Fruit fly (Drosophila melanogaster) whole organism, embryonic: ENCODE measurements around the gene cnir.

ENCODE experiments used
- ATbp ChIP-seq: fragments of 200-800 bp; sonication (Bioruptor generic); optimal IDR thresholded peaks from 2 replicates; lab custom pipeline; 2017; ENCODE audit warnings: missing biosample characterization, mild to moderate bottlenecking, missing genetic modification characterization, missing genetic modification reagents
- Abd-B ChIP-seq: fragments of 200-800 bp; sonication (Bioruptor generic); optimal IDR thresholded peaks from 2 replicates; lab custom pipeline; 2018; ENCODE audit warnings: missing biosample characterization, mild to moderate bottlenecking, missing genetic modification characterization, moderate library complexity
- Aef1 ChIP-seq: fragments of 200-800 bp; sonication (Bioruptor generic); IDR thresholded peaks from 3 replicates; pipeline ENCODE4 v1.3.6; 2022; ENCODE audit warnings: missing biosample characterization, missing genetic modification characterization
- Antp ChIP-seq: fragments of 200-800 bp; sonication (Bioruptor generic); optimal IDR thresholded peaks from 3 replicates; lab custom pipeline; 2016; ENCODE audit warnings: missing biosample characterization, missing genetic modification characterization
- Atf-2 ChIP-seq: fragments of 200-800 bp; sonication (Bioruptor generic); optimal IDR thresholded peaks from 2 replicates; lab custom pipeline; 2016; ENCODE audit warnings: missing biosample characterization, missing genetic modification characterization
- BtbVII ChIP-seq: fragments of 200-800 bp; sonication (Bioruptor generic); optimal IDR thresholded peaks from 3 replicates; lab custom pipeline; 2017; ENCODE audit warnings: missing biosample characterization, mild to moderate bottlenecking, missing genetic modification characterization
- CG11696 ChIP-seq: fragments of 200-800 bp; sonication (Bioruptor generic); IDR thresholded peaks from 2 replicates; pipeline ENCODE4 v1.3.6; 2022; ENCODE audit warnings: missing biosample characterization, missing genetic modification characterization
- CG13424 ChIP-seq: fragments of 200-800 bp; sonication (Bioruptor generic); optimal IDR thresholded peaks from 2 replicates; lab custom pipeline; 2019; ENCODE audit warnings: missing biosample characterization, mild to moderate bottlenecking, missing genetic modification characterization, moderate library complexity
- CG14441 ChIP-seq: fragments of 200-800 bp; sonication (Bioruptor generic); IDR thresholded peaks from 2 replicates; pipeline ENCODE4 v1.3.6; 2022; ENCODE audit warnings: missing biosample characterization, missing genetic modification characterization
- CG16863 ChIP-seq: fragments of 200-800 bp; sonication (Bioruptor generic); optimal IDR thresholded peaks from 3 replicates; lab custom pipeline; 2016; ENCODE audit warnings: missing biosample characterization, missing genetic modification characterization
- CG17802 ChIP-seq: fragments of 200-800 bp; sonication (Bioruptor generic); optimal IDR thresholded peaks from 2 replicates; lab custom pipeline; 2018; ENCODE audit warnings: missing biosample characterization, mild to moderate bottlenecking, missing genetic modification characterization, moderate library complexity
- CG2889 ChIP-seq: fragments of 200-800 bp; sonication (Bioruptor generic); IDR thresholded peaks from 3 replicates; pipeline ENCODE4 v1.3.6; 2022; ENCODE audit warnings: missing biosample characterization, missing genetic modification characterization
- CG31224 ChIP-seq: fragments of 200-800 bp; sonication (Bioruptor generic); IDR thresholded peaks from 2 replicates; pipeline ENCODE4 v1.3.6; 2022; ENCODE audit warnings: missing biosample characterization, missing genetic modification characterization
- CG34376 ChIP-seq: fragments of 200-800 bp; sonication (Bioruptor generic); optimal IDR thresholded peaks from 2 replicates; lab custom pipeline; 2018; ENCODE audit warnings: missing biosample characterization, mild to moderate bottlenecking, missing genetic modification characterization
- CG4617 ChIP-seq: fragments of 200-800 bp; sonication (Bioruptor generic); optimal IDR thresholded peaks from 3 replicates; lab custom pipeline; 2016; ENCODE audit warnings: missing biosample characterization, missing genetic modification characterization, borderline replicate concordance
- CG4707 ChIP-seq: fragments of 200-800 bp; sonication (Bioruptor generic); optimal IDR thresholded peaks from 2 replicates; lab custom pipeline; 2018; ENCODE audit warnings: missing biosample characterization, mild to moderate bottlenecking, missing genetic modification characterization, moderate library complexity
- CG6175 ChIP-seq: fragments of 200-800 bp; sonication (Bioruptor generic); IDR thresholded peaks from 3 replicates; pipeline ENCODE4 v1.3.6; 2022; ENCODE audit warnings: missing biosample characterization, missing genetic modification characterization
- CG6689 ChIP-seq: fragments of 200-800 bp; sonication (Bioruptor generic); IDR thresholded peaks from 2 replicates; pipeline ENCODE4 v1.3.6; 2022; ENCODE audit warnings: missing biosample characterization, missing genetic modification characterization
- CG7357 ChIP-seq: fragments of 200-800 bp; sonication (Bioruptor generic); IDR thresholded peaks from 3 replicates; pipeline ENCODE4 v1.3.6; 2022; ENCODE audit warnings: missing biosample characterization, missing genetic modification characterization
- CG7372 ChIP-seq: fragments of 200-800 bp; sonication (Bioruptor generic); IDR thresholded peaks from 2 replicates; pipeline ENCODE4 v1.3.6; 2022; ENCODE audit warnings: missing biosample characterization, missing genetic modification characterization
- CG8290 ChIP-seq, 3 experiments: fragments of 200-800 bp; sonication (Bioruptor generic); optimal IDR thresholded peaks; 2 replicates each; lab custom pipeline; 2016 to 2019; ENCODE audit warnings: missing biosample characterization in 3 of 3, missing genetic modification characterization in 3 of 3, mild to moderate bottlenecking in 2 of 3, moderate library complexity in 1 of 3
- Doc2 ChIP-seq: fragments of 200-800 bp; sonication (Bioruptor generic); IDR thresholded peaks from 2 replicates; pipeline ENCODE4 v1.3.6; 2022; ENCODE audit warnings: missing biosample characterization, missing genetic modification characterization
- ERR ChIP-seq: fragments of 200-800 bp; sonication (Bioruptor generic); optimal IDR thresholded peaks from 2 replicates; lab custom pipeline; 2016; ENCODE audit warnings: missing biosample characterization, missing genetic modification characterization
- Fer3 ChIP-seq: fragments of 200-800 bp; sonication (Bioruptor generic); optimal IDR thresholded peaks from 2 replicates; lab custom pipeline; 2018; ENCODE audit warnings: missing biosample characterization, mild to moderate bottlenecking, missing genetic modification characterization, moderate library complexity
- H15 ChIP-seq: fragments of 200-800 bp; sonication (Bioruptor generic); IDR thresholded peaks from 3 replicates; pipeline ENCODE4 v1.3.6; 2022; ENCODE audit warnings: missing biosample characterization, missing genetic modification characterization
- HLH54F ChIP-seq: fragments of 200-800 bp; sonication (Bioruptor generic); optimal IDR thresholded peaks from 3 replicates; lab custom pipeline; 2016; ENCODE audit warnings: missing biosample characterization, missing genetic modification characterization
- Lhr ChIP-seq: fragments of 200-800 bp; sonication (Bioruptor generic); optimal IDR thresholded peaks from 3 replicates; lab custom pipeline; 2017; ENCODE audit warnings: mild to moderate bottlenecking, missing biosample characterization, missing genetic modification reagents, missing genetic modification characterization
- Lpt ChIP-seq: fragments of >200 bp; optimal IDR thresholded peaks from 2 replicates; lab custom pipeline; 2018; ENCODE audit warnings: missing biosample characterization, missing genetic modification characterization
- MESR4 ChIP-seq: fragments of 200-800 bp; sonication (Bioruptor generic); optimal IDR thresholded peaks from 2 replicates; lab custom pipeline; 2018; ENCODE audit warnings: missing biosample characterization, mild to moderate bottlenecking, missing genetic modification characterization, moderate library complexity
- Myb ChIP-seq: fragments of 200-800 bp; sonication (Bioruptor generic); optimal IDR thresholded peaks from 2 replicates; lab custom pipeline; 2016; ENCODE audit warnings: missing biosample characterization, missing genetic modification characterization
- Nf-YA ChIP-seq: fragments of 200-800 bp; sonication (Bioruptor generic); IDR thresholded peaks from 2 replicates; pipeline ENCODE4 v1.3.6; 2022; ENCODE audit warnings: missing biosample characterization, missing genetic modification characterization
- Sry-β ChIP-seq: fragments of 200-800 bp; sonication (Bioruptor generic); optimal IDR thresholded peaks from 2 replicates; lab custom pipeline; 2018; ENCODE audit warnings: missing biosample characterization, mild to moderate bottlenecking, missing genetic modification characterization, moderate library complexity
- al ChIP-seq: fragments of 200-800 bp; sonication (Bioruptor generic); IDR thresholded peaks from 2 replicates; pipeline ENCODE4 v1.3.6; 2022; ENCODE audit warnings: missing biosample characterization, missing genetic modification characterization
- ase ChIP-seq: fragments of 200-800 bp; sonication (Bioruptor generic); IDR thresholded peaks from 3 replicates; pipeline ENCODE4 v1.3.6; 2022; ENCODE audit warnings: missing biosample characterization, missing genetic modification characterization
- bcd ChIP-seq: fragments of 200-800 bp; sonication (Bioruptor generic); optimal IDR thresholded peaks from 2 replicates; lab custom pipeline; 2017; ENCODE audit warnings: missing biosample characterization, mild to moderate bottlenecking, missing genetic modification characterization
- dysf ChIP-seq: fragments of 200-800 bp; sonication (Bioruptor generic); IDR thresholded peaks from 3 replicates; pipeline ENCODE4 v1.3.6; 2022; ENCODE audit warnings: missing biosample characterization, missing genetic modification characterization
- en ChIP-seq: fragments of 200-800 bp; sonication (Bioruptor generic); optimal IDR thresholded peaks from 2 replicates; lab custom pipeline; 2016; ENCODE audit warnings: missing biosample characterization, missing genetic modification characterization
- eyg ChIP-seq: fragments of 200-800 bp; sonication (Bioruptor generic); optimal IDR thresholded peaks from 3 replicates; lab custom pipeline; 2016; ENCODE audit warnings: missing biosample characterization, missing genetic modification characterization
- ftz-f1 ChIP-seq: fragments of 200-800 bp; sonication (Bioruptor generic); optimal IDR thresholded peaks from 2 replicates; lab custom pipeline; 2016; ENCODE audit warnings: missing biosample characterization, missing genetic modification characterization
- gcm2 ChIP-seq: fragments of 200-800 bp; sonication (Bioruptor generic); optimal IDR thresholded peaks from 2 replicates; lab custom pipeline; 2016; ENCODE audit warnings: missing biosample characterization, missing genetic modification characterization
- jing ChIP-seq: fragments of 200-800 bp; sonication (Bioruptor generic); optimal IDR thresholded peaks from 2 replicates; lab custom pipeline; 2018; ENCODE audit warnings: missing biosample characterization, mild to moderate bottlenecking, missing genetic modification characterization
- kah ChIP-seq: fragments of 200-800 bp; sonication (Bioruptor generic); optimal IDR thresholded peaks from 2 replicates; lab custom pipeline; 2018; ENCODE audit warnings: missing biosample characterization, mild to moderate bottlenecking, missing genetic modification characterization
- pan ChIP-seq, 4 experiments: fragments of >200 bp in 3 of 4; fragments of 200-800 bp in 1 of 4; sonication (Bioruptor generic) in 1 of 4; optimal IDR thresholded peaks in 3 of 4; IDR thresholded peaks in 1 of 4; 2 replicates each; pipeline versions ENCODE4 v1.3.6 to Lab custom; 2017 to 2022; ENCODE audit warnings: missing biosample characterization in 2 of 4, missing genetic modification characterization in 2 of 4, mixed read lengths in 1 of 4
- pita ChIP-seq: fragments of 200-800 bp; sonication (Bioruptor generic); optimal IDR thresholded peaks from 2 replicates; lab custom pipeline; 2017; ENCODE audit warnings: missing biosample characterization, mild to moderate bottlenecking, missing genetic modification characterization
- sisA ChIP-seq: fragments of 200-800 bp; sonication (Bioruptor generic); IDR thresholded peaks from 2 replicates; pipeline ENCODE4 v1.3.6; 2022; ENCODE audit warnings: missing biosample characterization, missing genetic modification characterization
- ttk ChIP-seq: fragments of 200-800 bp; sonication (Bioruptor generic); IDR thresholded peaks from 2 replicates; pipeline ENCODE4 v2.1.2; 2022; ENCODE audit warnings: missing biosample characterization, missing genetic modification characterization
- twi ChIP-seq: fragments of 200-800 bp; optimal IDR thresholded peaks from 2 replicates; lab custom pipeline; 2019; ENCODE audit warnings: missing biosample characterization, mild to moderate bottlenecking, missing genetic modification characterization, moderate library complexity
- usp ChIP-seq: fragments of >200 bp; optimal IDR thresholded peaks from 2 replicates; lab custom pipeline; 2017; ENCODE audit warnings: missing biosample characterization, missing genetic modification characterization
- wdn ChIP-seq: fragments of 200-800 bp; sonication (Bioruptor generic); IDR thresholded peaks from 2 replicates; pipeline ENCODE4 v1.3.6; 2022; ENCODE audit warnings: missing biosample characterization, missing genetic modification characterization
- wor ChIP-seq: fragments of 200-800 bp; sonication (Bioruptor generic); IDR thresholded peaks from 2 replicates; pipeline ENCODE4 v1.3.6; 2022; ENCODE audit warnings: missing biosample characterization, missing genetic modification characterization
- zen2 ChIP-seq: fragments of 200-800 bp; sonication (Bioruptor generic); IDR thresholded peaks from 3 replicates; pipeline ENCODE4 v1.3.6; 2022; ENCODE audit warnings: missing biosample characterization, missing genetic modification characterization; ENCODE audit not compliant: partially characterized antibody

Gene cnir

DNA sequence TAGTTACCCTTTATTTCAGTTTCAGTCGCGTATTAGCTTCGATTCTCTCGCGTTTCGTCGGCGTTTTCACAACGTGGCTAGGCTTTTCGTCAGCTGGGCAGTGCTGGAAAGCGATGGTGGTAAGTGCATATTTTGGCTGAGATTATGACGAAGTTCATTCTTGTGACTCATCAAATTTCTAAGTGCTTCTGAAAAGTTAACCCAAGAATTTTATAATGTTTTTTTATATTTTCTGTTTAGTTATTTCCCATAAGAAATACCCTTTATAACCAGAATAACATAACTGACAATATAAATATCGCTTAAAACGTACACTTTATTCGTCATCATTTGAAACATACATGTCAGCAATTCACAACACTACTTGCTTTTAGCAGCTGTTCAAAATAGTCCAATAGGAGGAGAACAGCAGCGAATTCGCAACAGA lies 2.4 kb downstream of the cnir start, which contains the start of the genes CG17260 and SerRS (continued):
- TF ChIP-seq Sry-β: peak; percentile 42
- TF ChIP-seq Myb (GFP tag; lab: Kevin White, UChicago): peak; percentile 82
- TF ChIP-seq CG34376 (GFP tag; lab: Kevin White, UChicago): peak; percentile 90
- TF ChIP-seq Nf-YA (GFP tag; lab: Robert Waterston, UW): peak; percentile 67; the same call in 1 of the 2 replicates
- peak; percentile 88 for TF ChIP-seq CG16863
- TF ChIP-seq zen2 (GFP tag; lab: Robert Waterston, UW): no peak; the same call in 2 of the 3 replicates
- TF ChIP-seq HLH54F (GFP tag; lab: Kevin White, UChicago): peak; percentile 97
- TF ChIP-seq usp (GFP tag; lab: Kevin White, UChicago): no peak
- no peak for TF ChIP-seq CG11696
- no peak for TF ChIP-seq Lpt (GFP tag; lab: Kevin White, UChicago)
- peak; percentile 93 for TF ChIP-seq CG4617 (GFP tag; lab: Kevin White, UChicago)
- peak; percentile 88 for TF ChIP-seq CG8290 (GFP tag; optimal IDR thresholded peaks at IDR 0.05; lab: Kevin White, UChicago)
- TF ChIP-seq CG8290 (tag; optimal IDR thresholded peaks at IDR 0.05; lab: Kevin White, UChicago): peak; percentile 74 to 77
- TF ChIP-seq ttk (GFP tag; lab: Robert Waterston, UW): peak; percentile 92
- TF ChIP-seq pita (GFP tag; lab: Kevin White, UChicago): no peak
- TF ChIP-seq en (GFP tag; lab: Kevin White, UChicago): peak; percentile 89
- peak; percentile 91 for TF ChIP-seq Aef1 (GFP tag; lab: Robert Waterston, UW)
- no peak for TF ChIP-seq pan (optimal IDR thresholded peaks at IDR 0.05; lab: Kevin White, UChicago)
- peak in 1 of 2 experiments; percentile 94 for TF ChIP-seq pan (GFP tag; optimal IDR thresholded peaks at IDR 0.05 in 1 of 2, IDR thresholded peaks at IDR 0.05 in 1 of 2)
- peak; percentile 66 for TF ChIP-seq ftz-f1 (GFP tag; lab: Kevin White, UChicago)
- TF ChIP-seq CG2889 (GFP tag; lab: Robert Waterston, UW): peak; percentile 86
- peak; percentile 69 for TF ChIP-seq MESR4 (GFP tag; lab: Kevin White, UChicago)
- TF ChIP-seq Atf-2 (GFP tag; lab: Kevin White, UChicago): peak; percentile 91
- peak; percentile 94 for TF ChIP-seq sisA (GFP tag; lab: Robert Waterston, UW)
- peak; percentile 76 for TF ChIP-seq BtbVII (GFP tag; lab: Kevin White, UChicago)
- TF ChIP-seq twi: peak; percentile 87
- TF ChIP-seq CG4707 (GFP tag; lab: Kevin White, UChicago): no peak
- TF ChIP-seq gcm2: peak; percentile 53
- peak; percentile 69 for TF ChIP-seq kah (GFP tag; lab: Kevin White, UChicago)
- TF ChIP-seq bcd (GFP tag; lab: Kevin White, UChicago): peak; percentile 90
- peak; percentile 86 for TF ChIP-seq H15 (GFP tag; lab: Robert Waterston, UW)
- peak; percentile 92 for TF ChIP-seq ase (GFP tag; lab: Robert Waterston, UW)
- peak; percentile 82 for TF ChIP-seq CG6175 (GFP tag; lab: Robert Waterston, UW)
- peak; percentile 89 for TF ChIP-seq CG31224 (GFP tag; lab: Robert Waterston, UW)
- TF ChIP-seq ATbp: peak; percentile 78
- TF ChIP-seq CG14441 (GFP tag; lab: Robert Waterston, UW): peak; percentile 93
- TF ChIP-seq Fer3: peak; percentile 95
- peak; percentile 88 for TF ChIP-seq wor
- peak; percentile 94 for TF ChIP-seq Antp (GFP tag; lab: Kevin White, UChicago)
- TF ChIP-seq Doc2 (GFP tag; lab: Robert Waterston, UW): peak; percentile 84
- TF ChIP-seq CG13424 (tag; lab: Kevin White, UChicago): peak; percentile 94
- TF ChIP-seq CG7357 (GFP tag; lab: Robert Waterston, UW): peak; percentile 86
- peak; percentile 92 for TF ChIP-seq Abd-B (GFP tag; lab: Kevin White, UChicago)
- TF ChIP-seq jing (GFP tag; lab: Kevin White, UChicago): peak; percentile 70
- peak; percentile 95 for TF ChIP-seq dysf (GFP tag; lab: Robert Waterston, UW)
- no peak for TF ChIP-seq Lhr (GFP tag; lab: Kevin White, UChicago)
- peak; percentile 88 for TF ChIP-seq wdn (GFP tag; lab: Robert Waterston, UW)
- peak; percentile 94 for TF ChIP-seq CG6689 (GFP tag; lab: Robert Waterston, UW)
- peak; percentile 84 for TF ChIP-seq ERR (GFP tag; lab: Kevin White, UChicago)
- peak; percentile 88 for TF ChIP-seq CG7372 (GFP tag; lab: Robert Waterston, UW)
- TF ChIP-seq al (GFP tag; lab: Robert Waterston, UW): peak; percentile 95
- TF ChIP-seq CG17802: peak; percentile 64
- TF ChIP-seq eyg: peak; percentile 76
